Worm (Caenorhabditis elegans) whole organism, L2 larva: ENCODE measurements around the gene Y105C5B.8.
A peak's percentile ranks its signal among the peaks of the same experiment; 100 is the strongest.

Experiments
- C34F6.9 ChIP-seq: fragments of 150-350 bp; optimal IDR thresholded peaks from 2 replicates; lab custom pipeline; 2014; ENCODE audit warnings: missing biosample characterization, missing genetic modification characterization
- R02D3.7 ChIP-seq: fragments of 150-350 bp; optimal IDR thresholded peaks from 2 replicates; lab custom pipeline; 2014; ENCODE audit warnings: missing biosample characterization, missing genetic modification characterization
- ZK546.5 ChIP-seq: sonication (generic microtip); optimal IDR thresholded peaks from 2 replicates; lab custom pipeline; 2017; ENCODE audit warnings: missing biosample characterization, missing genetic modification characterization
- alr-1 ChIP-seq: fragments of 150-350 bp; optimal IDR thresholded peaks from 2 replicates; lab custom pipeline; 2014; ENCODE audit warnings: missing biosample characterization, missing genetic modification characterization
- blmp-1 ChIP-seq: sonication (generic microtip); optimal IDR thresholded peaks from 2 replicates; lab custom pipeline; 2017; ENCODE audit warnings: missing genetic modification characterization, mild to moderate bottlenecking, missing compliant biosample characterization, antibody characterized with exemption, moderate library complexity; ENCODE audit not compliant: insufficient read depth
- dmd-4 ChIP-seq: sonication (generic microtip); optimal IDR thresholded peaks from 2 replicates; lab custom pipeline; 2017; ENCODE audit warnings: missing biosample characterization, missing genetic modification characterization
- egl-27 ChIP-seq: sonication (generic microtip); optimal IDR thresholded peaks from 3 replicates; lab custom pipeline; 2017; ENCODE audit warnings: missing biosample characterization, missing genetic modification reagents, missing genetic modification characterization
- elt-1 ChIP-seq: fragments of 150-350 bp; optimal IDR thresholded peaks from 2 replicates; lab custom pipeline; 2014; ENCODE audit warnings: missing biosample characterization, missing genetic modification characterization
- fos-1 ChIP-seq: fragments of 150-350 bp; optimal IDR thresholded peaks from 2 replicates; lab custom pipeline; 2014; ENCODE audit warnings: missing biosample characterization, missing genetic modification characterization
- gmeb-1 ChIP-seq: fragments of 150-350 bp; optimal IDR thresholded peaks from 2 replicates; lab custom pipeline; 2014; ENCODE audit warnings: missing biosample characterization, missing genetic modification characterization
- lin-11 ChIP-seq: fragments of 150-350 bp; sonication (generic microtip); optimal IDR thresholded peaks from 2 replicates; lab custom pipeline; 2014; ENCODE audit warnings: missing biosample characterization, missing genetic modification characterization, inconsistent platforms, mixed read lengths
- lin-13 ChIP-seq: fragments of 150-350 bp; optimal IDR thresholded peaks from 2 replicates; lab custom pipeline; 2014; ENCODE audit warnings: missing biosample characterization, missing genetic modification reagents, missing genetic modification characterization
- lsy-2 ChIP-seq, 2 experiments: fragments of 150-350 bp in 1 of 2; sonication (generic microtip) in 1 of 2; optimal IDR thresholded peaks; 2 replicates each; lab custom pipeline; 2014 to 2017; ENCODE audit warnings: missing biosample characterization in 2 of 2, missing genetic modification characterization in 2 of 2
- mab-5 ChIP-seq: fragments of 150-350 bp; optimal IDR thresholded peaks from 2 replicates; lab custom pipeline; 2014; ENCODE audit warnings: missing biosample characterization, missing genetic modification characterization
- mbf-1 ChIP-seq: sonication (generic microtip); optimal IDR thresholded peaks from 2 replicates; lab custom pipeline; 2017; ENCODE audit warnings: missing biosample characterization, missing genetic modification characterization
- mdl-1 ChIP-seq, 2 experiments: fragments of 150-350 bp in 1 of 2; sonication (generic microtip) in 1 of 2; optimal IDR thresholded peaks; 2 replicates each; lab custom pipeline; 2017; ENCODE audit warnings: missing biosample characterization in 2 of 2, missing genetic modification characterization in 2 of 2
- nhr-10 ChIP-seq: sonication (generic microtip); optimal IDR thresholded peaks from 2 replicates; lab custom pipeline; 2017; ENCODE audit warnings: missing biosample characterization, missing genetic modification characterization
- nhr-12 ChIP-seq: fragments of 150-350 bp; optimal IDR thresholded peaks from 2 replicates; lab custom pipeline; 2014; ENCODE audit warnings: missing biosample characterization, missing genetic modification characterization
- nhr-21 ChIP-seq: fragments of 150-350 bp; optimal IDR thresholded peaks from 2 replicates; lab custom pipeline; 2014; ENCODE audit warnings: missing biosample characterization, missing genetic modification characterization
- nhr-23 ChIP-seq: fragments of 150-350 bp; optimal IDR thresholded peaks from 2 replicates; lab custom pipeline; 2014; ENCODE audit warnings: missing biosample characterization, missing genetic modification reagents, missing genetic modification characterization
- nhr-237 ChIP-seq: fragments of 150-350 bp; optimal IDR thresholded peaks from 2 replicates; lab custom pipeline; 2014; ENCODE audit warnings: missing biosample characterization, missing genetic modification characterization
- nhr-25 ChIP-seq: fragments of 150-350 bp; sonication (generic microtip); optimal IDR thresholded peaks from 3 replicates; lab custom pipeline; 2014; ENCODE audit warnings: missing biosample characterization, missing genetic modification characterization
- nhr-6 ChIP-seq: fragments of 150-350 bp; optimal IDR thresholded peaks from 2 replicates; lab custom pipeline; 2014; ENCODE audit warnings: missing biosample characterization, missing genetic modification characterization
- sem-4 ChIP-seq: fragments of 150-350 bp; optimal IDR thresholded peaks from 2 replicates; lab custom pipeline; 2014; ENCODE audit warnings: missing biosample characterization, missing genetic modification reagents, missing genetic modification characterization
- skn-1 ChIP-seq: sonication (generic microtip); optimal IDR thresholded peaks from 2 replicates; lab custom pipeline; 2017; ENCODE audit warnings: missing biosample characterization, missing genetic modification characterization
- snpc-4 ChIP-seq: fragments of 150-350 bp; optimal IDR thresholded peaks from 2 replicates; lab custom pipeline; 2014; ENCODE audit warnings: missing biosample characterization, missing genetic modification characterization
- unc-55 ChIP-seq: fragments of 150-350 bp; sonication (generic microtip); optimal IDR thresholded peaks from 3 replicates; lab custom pipeline; 2014; ENCODE audit warnings: missing biosample characterization, missing genetic modification reagents, missing genetic modification characterization
- zag-1 ChIP-seq: fragments of 150-350 bp; optimal IDR thresholded peaks from 2 replicates; lab custom pipeline; 2014; ENCODE audit warnings: missing biosample characterization, missing genetic modification characterization
- ztf-11 ChIP-seq: sonication (generic microtip); optimal IDR thresholded peaks from 2 replicates; lab custom pipeline; 2017; ENCODE audit warnings: missing biosample characterization, missing genetic modification characterization
- ztf-4 ChIP-seq: fragments of 150-350 bp; optimal IDR thresholded peaks from 2 replicates; lab custom pipeline; 2014; ENCODE audit warnings: missing biosample characterization, missing genetic modification characterization

The Y105C5B.8 gene

DNA sequence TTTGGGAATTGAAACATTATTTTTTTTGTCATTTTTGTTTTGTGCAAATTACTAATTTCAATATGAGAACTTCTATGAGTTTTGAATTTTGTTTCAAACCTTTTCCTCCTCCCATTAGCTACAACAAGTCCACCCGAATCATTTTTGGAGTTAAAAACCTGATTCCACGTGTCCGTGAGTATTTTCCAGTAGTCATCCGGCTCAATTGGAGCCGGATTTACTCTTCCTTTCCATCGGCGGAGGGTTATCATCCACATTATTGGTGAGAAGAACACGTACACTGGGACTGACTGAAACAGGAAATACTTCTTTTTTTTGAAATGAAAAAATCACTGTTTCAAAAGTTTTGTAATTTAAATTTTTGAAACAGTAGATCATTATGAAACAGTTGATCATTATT, 3.6 kb downstream of the Y105C5B.8 start:
- no peak for TF ChIP-seq skn-1 (tag; lab: Kevin White, UChicago)
- no peak for TF ChIP-seq mdl-1 (tag; optimal IDR thresholded peaks at IDR 0.05; lab: Kevin White, UChicago)
- TF ChIP-seq nhr-6 (tag; lab: Kevin White, UChicago), result no peak
- TF ChIP-seq sem-4 (tag; lab: Kevin White, UChicago), result no peak
- TF ChIP-seq nhr-25 (tag; lab: Kevin White, UChicago), result no peak
- TF ChIP-seq mbf-1 (tag; lab: Kevin White, UChicago), result no peak
- no peak for TF ChIP-seq elt-1 (tag; lab: Kevin White, UChicago)
- TF ChIP-seq nhr-10, result no peak
- TF ChIP-seq lin-11, result no peak
- TF ChIP-seq lin-13 (GFP tag; lab: Kevin White, UChicago), result no peak

DNA sequence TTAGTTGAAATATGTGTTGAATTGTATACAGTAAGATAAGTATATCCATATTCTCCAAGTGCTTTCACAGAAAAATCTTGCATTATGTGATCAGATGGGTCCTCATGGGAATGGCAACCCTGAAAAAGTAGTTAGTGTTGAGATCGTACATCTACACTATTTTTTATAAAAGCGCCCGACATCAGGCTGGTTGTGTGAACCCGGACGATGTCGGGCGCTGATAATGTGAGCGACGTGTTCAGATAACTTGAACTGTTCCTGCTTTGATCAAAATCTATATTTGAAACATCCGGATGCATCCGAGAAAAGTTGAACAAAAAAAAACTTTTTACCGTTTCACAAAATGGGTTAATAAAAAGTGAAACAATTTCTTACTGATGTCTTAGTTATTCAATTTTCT, 11.6 kb downstream of the Y105C5B.8 start:
- no peak for TF ChIP-seq fos-1 (tag; lab: Kevin White, UChicago)
- no peak for TF ChIP-seq dmd-4
- TF ChIP-seq mab-5 (tag; lab: Kevin White, UChicago), result no peak

- TF ChIP-seq mab-5 (tag; lab: Kevin White, UChicago), result no peak
- no peak for TF ChIP-seq zag-1 (tag; lab: Kevin White, UChicago)
- no peak for TF ChIP-seq mdl-1 (tag; optimal IDR thresholded peaks at IDR 0.05; lab: Kevin White, UChicago)
- no peak for TF ChIP-seq nhr-23 (tag; lab: Kevin White, UChicago)
- TF ChIP-seq nhr-6 (tag; lab: Kevin White, UChicago), result no peak
- TF ChIP-seq nhr-237 (tag; lab: Kevin White, UChicago), result no peak
- no peak for TF ChIP-seq ztf-11 (tag; lab: Kevin White, UChicago)
- TF ChIP-seq unc-55, result no peak
Observed at ce11 chrIV:15908251-15908650, 18.4 kb downstream of the Y105C5B.8 start.

DNA sequence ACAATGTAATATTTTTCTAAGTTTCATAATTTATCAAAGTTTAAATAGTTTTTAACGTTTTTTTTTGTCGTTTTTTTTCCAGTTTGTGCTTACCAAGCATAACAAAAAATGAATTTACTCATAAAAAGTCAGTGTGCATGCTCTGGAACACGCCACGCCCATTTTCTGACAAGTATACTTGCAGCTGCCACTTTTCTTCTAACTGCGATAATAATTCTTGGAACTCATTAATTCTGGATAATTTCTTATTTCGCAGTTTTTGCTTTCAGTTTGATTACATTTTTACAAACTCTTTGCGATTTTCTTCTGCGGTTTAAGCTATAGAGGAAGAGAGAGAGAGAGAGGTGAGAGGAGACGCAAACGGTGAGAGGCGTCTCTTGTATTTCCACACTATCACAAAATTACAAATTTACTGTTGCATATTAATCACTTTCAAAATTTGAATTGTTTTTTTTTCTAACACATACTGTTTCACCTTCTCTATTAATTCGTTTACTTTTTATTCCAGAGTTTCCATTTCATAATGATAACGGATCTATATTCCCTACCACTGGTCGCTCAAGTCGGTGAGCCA, 20.5 kb downstream of the Y105C5B.8 start, which contains the start of gene srv-15:
TSS of gene srv-15 (plus strand) at position 524 of the 574 bp plus-strand sequence.
- TF ChIP-seq mdl-1 (tag; optimal IDR thresholded peaks at IDR 0.05; lab: Kevin White, UChicago), result no peak
- peak in 1 of 2 experiments; percentile 2 for TF ChIP-seq lsy-2 (tag; optimal IDR thresholded peaks at IDR 0.05; lab: Kevin White, UChicago)
- peak; percentile 27 for TF ChIP-seq nhr-21 (tag; lab: Kevin White, UChicago)

DNA sequence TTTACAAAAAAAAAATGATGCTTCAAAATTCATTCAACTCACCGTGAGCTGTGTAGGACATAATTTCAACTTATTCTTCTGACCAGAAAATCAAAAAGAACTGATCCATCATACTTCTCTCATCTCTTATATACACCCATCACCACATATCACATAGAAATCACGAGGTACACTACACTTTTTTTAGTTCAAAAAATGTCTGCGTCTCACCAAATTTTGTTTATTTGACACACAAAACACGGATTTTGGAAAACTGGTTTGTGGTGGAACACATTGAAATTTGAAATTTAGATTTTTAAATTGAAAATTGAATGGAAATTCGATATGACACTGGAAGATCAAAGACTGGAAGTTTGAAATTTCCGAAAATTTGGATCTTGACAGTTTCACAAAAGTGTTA, 25.5 kb downstream of the Y105C5B.8 start, which contains the start of gene Y105C5B.5:
TSS of gene Y105C5B.5 (minus strand) at position 103 of the 400 bp plus-strand sequence.
- TF ChIP-seq C34F6.9 (tag; lab: Kevin White, UChicago) (no peak), lin-11 (no peak), alr-1 (tag; lab: Kevin White, UChicago) (no peak), nhr-237 (tag; lab: Kevin White, UChicago) (no peak), mbf-1 (tag; lab: Kevin White, UChicago) (no peak), ZK546.5 (tag; lab: Kevin White, UChicago) (no peak), gmeb-1 (tag; lab: Kevin White, UChicago) (peak; percentile 34)

DNA sequence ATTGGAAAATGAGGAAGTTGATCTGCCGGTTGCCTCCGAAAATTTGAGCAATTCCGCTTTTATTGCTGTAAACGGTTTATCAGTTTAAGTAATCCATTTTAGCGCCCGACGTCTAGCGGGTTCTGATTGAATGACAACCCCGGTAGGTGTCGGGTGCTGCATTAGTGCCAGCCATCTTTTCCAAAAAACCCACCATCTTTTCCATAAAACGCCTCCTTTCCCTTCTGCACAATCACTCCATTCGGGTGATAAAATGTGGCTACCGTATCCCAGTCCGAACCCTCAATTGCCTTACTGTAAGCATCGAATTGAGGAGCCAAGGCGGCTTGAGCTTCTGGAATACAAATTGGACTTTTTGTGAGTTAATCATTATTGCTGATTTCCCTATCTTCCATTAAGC, 26.5 kb downstream of the Y105C5B.8 start:
- TF ChIP-seq C34F6.9 (tag; lab: Kevin White, UChicago) (no peak), R02D3.7 (tag; lab: Kevin White, UChicago) (no peak), ztf-4 (tag; lab: Kevin White, UChicago) (no peak), sem-4 (tag; lab: Kevin White, UChicago) (no peak), snpc-4 (tag; lab: Kevin White, UChicago) (no peak), ztf-11 (tag; lab: Kevin White, UChicago) (no peak), alr-1 (tag; lab: Kevin White, UChicago) (no peak), dmd-4 (no peak), nhr-12 (no peak), nhr-6 (tag; lab: Kevin White, UChicago) (no peak), blmp-1 (tag; lab: Kevin White, UChicago) (no peak), zag-1 (tag; lab: Kevin White, UChicago) (no peak), mdl-1 (tag; optimal IDR thresholded peaks at IDR 0.05; lab: Kevin White, UChicago) (no peak), mbf-1 (tag; lab: Kevin White, UChicago) (no peak), nhr-10 (no peak), egl-27 (tag; lab: Kevin White, UChicago) (no peak)
